Worm (Caenorhabditis elegans): ENCODE measurements around the gene nhr-58.

DNA sequence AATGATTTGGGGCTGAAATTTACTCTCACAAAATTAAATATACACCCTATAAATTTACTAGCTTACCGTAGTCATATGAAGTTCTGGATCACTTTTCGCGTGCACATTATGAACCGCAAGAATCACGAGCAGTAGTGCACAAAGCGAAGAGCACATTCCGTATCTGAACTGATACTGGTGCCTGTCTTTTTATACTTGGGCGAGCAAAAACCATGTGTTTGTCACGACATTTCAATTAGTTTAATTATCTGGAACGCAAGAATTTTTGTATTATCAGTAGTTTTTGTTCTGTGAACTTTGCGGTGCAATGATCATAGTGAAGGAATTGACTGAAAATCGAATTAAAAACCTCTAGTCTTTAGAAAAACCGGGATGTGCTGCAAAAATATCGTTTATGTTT lies 8.0 kb upstream of the nhr-58 start, which contains the start of gene lipl-3:
- TF ChIP-seq lin-11 (tag; optimal IDR thresholded peaks at IDR 0.05), result no peak
- TF ChIP-seq ceh-82 (tag; optimal IDR thresholded peaks at IDR 0.05), result no peak
- no peak for TF ChIP-seq nhr-11 (tag; optimal IDR thresholded peaks at IDR 0.05)
- no peak for TF ChIP-seq ztf-4 (tag; optimal IDR thresholded peaks at IDR 0.05)
- no peak for TF ChIP-seq zag-1 (tag; optimal IDR thresholded peaks at IDR 0.05)
- no peak for TF ChIP-seq ama-1 (optimal IDR thresholded peaks at IDR 0.05)
- no peak for TF ChIP-seq lin-13 (GFP tag; optimal IDR thresholded peaks at IDR 0.05)
- no peak for TF ChIP-seq snpc-4 (tag; optimal IDR thresholded peaks at IDR 0.05)
- TF ChIP-seq lsy-2 (tag; optimal IDR thresholded peaks at IDR 0.05), result no peak
- no peak for TF ChIP-seq egl-27 (tag; optimal IDR thresholded peaks at IDR 0.05)
- TF ChIP-seq lin-39 (tag; optimal IDR thresholded peaks at IDR 0.05), result no peak
- no peak for TF ChIP-seq nhr-10 (tag; optimal IDR thresholded peaks at IDR 0.05)
